Worm (Caenorhabditis elegans) whole organism, L1 larva: Measurements from ENCODE around the gene lec-2.

ENCODE experiments used
- Y116A8C.19 ChIP-seq: sonication (generic microtip); optimal IDR thresholded peaks from 2 replicates; lab custom pipeline; 2016; ENCODE audit warnings: missing compliant biosample characterization, missing genetic modification characterization, borderline replicate concordance
- alr-1 ChIP-seq: fragments of 200-800 bp; sonication (Bioruptor generic); optimal IDR thresholded peaks from 2 replicates; lab custom pipeline; 2018; ENCODE audit warnings: borderline replicate concordance, mild to moderate bottlenecking, missing genetic modification characterization, missing compliant biosample characterization
- fkh-10 ChIP-seq: sonication (generic microtip); optimal IDR thresholded peaks from 2 replicates; lab custom pipeline; 2017; ENCODE audit warnings: missing biosample characterization, missing genetic modification reagents, missing genetic modification characterization
- fkh-4 ChIP-seq: sonication (generic microtip); optimal IDR thresholded peaks from 2 replicates; lab custom pipeline; 2016; ENCODE audit warnings: missing compliant biosample characterization, missing genetic modification characterization, borderline replicate concordance
- lin-13 ChIP-seq: fragments of 150-350 bp; optimal IDR thresholded peaks from 2 replicates; lab custom pipeline; 2014; ENCODE audit warnings: missing biosample characterization, missing genetic modification reagents, missing genetic modification characterization
- lsy-2 ChIP-seq, 2 experiments: fragments of 150-350 bp; optimal IDR thresholded peaks; 2 replicates each; lab custom pipeline; 2014; ENCODE audit warnings: missing biosample characterization in 2 of 2, missing genetic modification characterization in 2 of 2
- nhr-84 ChIP-seq: sonication (generic microtip); optimal IDR thresholded peaks from 2 replicates; lab custom pipeline; 2017; ENCODE audit warnings: missing biosample characterization, missing genetic modification characterization
- nhr-90 ChIP-seq: sonication (generic microtip); optimal IDR thresholded peaks from 2 replicates; lab custom pipeline; 2016; ENCODE audit warnings: mild to moderate bottlenecking, missing genetic modification characterization, missing compliant biosample characterization; ENCODE audit not compliant: poor library complexity

- TF ChIP-seq lsy-2 (tag; optimal IDR thresholded peaks at IDR 0.05; lab: Kevin White, UChicago) (no peak), nhr-90 (no peak), lin-13 (GFP tag; lab: Kevin White, UChicago) (no peak), alr-1 (no peak), Y116A8C.19 (tag; lab: Kevin White, UChicago) (no peak), fkh-4 (tag; lab: Kevin White, UChicago) (no peak), fkh-10 (GFP tag; lab: Kevin White, UChicago) (no peak), nhr-84 (no peak)
These were observed 32.6 kb upstream of the lec-2 start, which contains the start of gene flp-4 for ce11 chrII:10048568-10048967.
